Fruit fly (Drosophila melanogaster) whole organism, embryonic: ENCODE measurements around the gene Orc2.

ENCODE experiments used
- Abd-B ChIP-seq: fragments of 200-800 bp; sonication (Bioruptor generic); optimal IDR thresholded peaks from 2 replicates; lab custom pipeline; 2018; ENCODE audit warnings: missing biosample characterization, mild to moderate bottlenecking, missing genetic modification characterization, moderate library complexity
- Atf-2 ChIP-seq: fragments of 200-800 bp; sonication (Bioruptor generic); optimal IDR thresholded peaks from 2 replicates; lab custom pipeline; 2016; ENCODE audit warnings: missing biosample characterization, missing genetic modification characterization
- BtbVII ChIP-seq: fragments of 200-800 bp; sonication (Bioruptor generic); optimal IDR thresholded peaks from 3 replicates; lab custom pipeline; 2017; ENCODE audit warnings: missing biosample characterization, mild to moderate bottlenecking, missing genetic modification characterization
- CG1024 ChIP-seq: fragments of 200-800 bp; sonication (Bioruptor generic); IDR thresholded peaks from 2 replicates; pipeline ENCODE4 v1.3.6; 2022; ENCODE audit warnings: missing biosample characterization, missing genetic modification characterization
- CG10431 ChIP-seq: fragments of 200-800 bp; sonication (Bioruptor generic); optimal IDR thresholded peaks from 3 replicates; lab custom pipeline; 2018; ENCODE audit warnings: missing biosample characterization, mild to moderate bottlenecking, missing genetic modification characterization
- CG11093 ChIP-seq: fragments of 200-800 bp; sonication (Bioruptor generic); IDR thresholded peaks from 3 replicates; pipeline ENCODE4 v1.3.6; 2022; ENCODE audit warnings: missing biosample characterization, missing genetic modification characterization
- CG13424 ChIP-seq: fragments of 200-800 bp; sonication (Bioruptor generic); optimal IDR thresholded peaks from 2 replicates; lab custom pipeline; 2019; ENCODE audit warnings: missing biosample characterization, mild to moderate bottlenecking, missing genetic modification characterization, moderate library complexity
- CG16813 ChIP-seq: fragments of 200-800 bp; sonication (Bioruptor generic); IDR thresholded peaks from 3 replicates; pipeline ENCODE4 v1.3.6; 2022; ENCODE audit warnings: missing biosample characterization, missing genetic modification characterization; ENCODE audit not compliant: partially characterized antibody
- CG16815 ChIP-seq: fragments of 200-800 bp; sonication (Bioruptor generic); optimal IDR thresholded peaks from 3 replicates; lab custom pipeline; 2017; ENCODE audit warnings: missing biosample characterization, mild to moderate bottlenecking, missing genetic modification characterization
- CG18764 ChIP-seq: fragments of 200-800 bp; sonication (Bioruptor generic); optimal IDR thresholded peaks from 3 replicates; lab custom pipeline; 2016; ENCODE audit warnings: missing biosample characterization, missing genetic modification characterization
- CG2120 ChIP-seq: fragments of 200-800 bp; sonication (Bioruptor generic); optimal IDR thresholded peaks from 3 replicates; lab custom pipeline; 2016; ENCODE audit warnings: missing biosample characterization, missing genetic modification characterization
- CG2129 ChIP-seq: fragments of 200-800 bp; sonication (Bioruptor generic); IDR thresholded peaks from 2 replicates; pipeline ENCODE4 v1.3.6; 2022; ENCODE audit warnings: missing biosample characterization, missing genetic modification characterization; ENCODE audit not compliant: partially characterized antibody
- CG2875 ChIP-seq: fragments of 200-800 bp; sonication (Bioruptor generic); optimal IDR thresholded peaks from 2 replicates; lab custom pipeline; 2017; ENCODE audit warnings: missing biosample characterization, mild to moderate bottlenecking, missing genetic modification characterization, missing genetic modification reagents
- CG3065 ChIP-seq: fragments of 200-800 bp; sonication (Bioruptor generic); optimal IDR thresholded peaks from 2 replicates; lab custom pipeline; 2016; ENCODE audit warnings: missing biosample characterization, missing genetic modification characterization
- CG33557 ChIP-seq: fragments of 200-800 bp; sonication (Bioruptor generic); optimal IDR thresholded peaks from 2 replicates; lab custom pipeline; 2019; ENCODE audit warnings: missing biosample characterization, mild to moderate bottlenecking, missing genetic modification characterization, moderate library complexity
- CG4404 ChIP-seq: fragments of 200-800 bp; sonication (Bioruptor generic); IDR thresholded peaks from 2 replicates; pipeline ENCODE4 v1.3.6; 2022; ENCODE audit warnings: missing biosample characterization, missing genetic modification characterization
- CG7745 ChIP-seq: fragments of 200-800 bp; sonication (Bioruptor generic); optimal IDR thresholded peaks from 2 replicates; lab custom pipeline; 2018; ENCODE audit warnings: missing biosample characterization, mild to moderate bottlenecking, missing genetic modification characterization, moderate library complexity
- CG8281 ChIP-seq: fragments of 200-800 bp; sonication (Bioruptor generic); optimal IDR thresholded peaks from 2 replicates; lab custom pipeline; 2018; ENCODE audit warnings: missing biosample characterization, mild to moderate bottlenecking, missing genetic modification characterization, moderate library complexity
- CG8359 ChIP-seq: fragments of 200-800 bp; sonication (Bioruptor generic); optimal IDR thresholded peaks from 2 replicates; lab custom pipeline; 2017; ENCODE audit warnings: missing biosample characterization, mild to moderate bottlenecking, missing genetic modification characterization, borderline replicate concordance
- CG9215 ChIP-seq: fragments of 200-800 bp; sonication (Bioruptor generic); IDR thresholded peaks from 2 replicates; pipeline ENCODE4 v1.3.6; 2022; ENCODE audit warnings: missing biosample characterization, missing genetic modification characterization
- CG9727 ChIP-seq: fragments of 200-800 bp; sonication (Bioruptor generic); optimal IDR thresholded peaks from 3 replicates; lab custom pipeline; 2017; ENCODE audit warnings: missing biosample characterization, mild to moderate bottlenecking, missing genetic modification characterization
- CTCF ChIP-seq: fragments of 200-800 bp; sonication (Bioruptor generic); optimal IDR thresholded peaks from 2 replicates; lab custom pipeline; 2017; ENCODE audit warnings: missing biosample characterization, mild to moderate bottlenecking, missing genetic modification characterization, moderate library complexity
- Dp ChIP-seq: fragments of 200-800 bp; sonication (Bioruptor generic); optimal IDR thresholded peaks from 2 replicates; lab custom pipeline; 2018; ENCODE audit warnings: missing biosample characterization, mild to moderate bottlenecking, missing genetic modification characterization, moderate library complexity
- Eip74EF ChIP-seq, 2 experiments: fragments of 200-800 bp in 1 of 2; fragments of >200 bp in 1 of 2; sonication (Bioruptor generic) in 1 of 2; optimal IDR thresholded peaks; 2 replicates each; lab custom pipeline; 2017 to 2019; ENCODE audit warnings: missing biosample characterization in 2 of 2, missing genetic modification characterization in 2 of 2, mild to moderate bottlenecking in 1 of 2, moderate library complexity in 1 of 2
- GATAe ChIP-seq: fragments of 200-800 bp; sonication (Bioruptor generic); conservative IDR thresholded peaks from 2 replicates; pipeline ENCODE4 v1.3.6; 2022; ENCODE audit warnings: missing biosample characterization, missing genetic modification characterization
- H2.0 ChIP-seq: fragments of 200-800 bp; sonication (Bioruptor generic); IDR thresholded peaks from 2 replicates; pipeline ENCODE4 v1.3.6; 2022; ENCODE audit warnings: missing biosample characterization, missing genetic modification characterization
- Hr39 ChIP-seq: fragments of >200 bp; optimal IDR thresholded peaks from 2 replicates; lab custom pipeline; 2017
- Hr78 ChIP-seq, 2 experiments: fragments of 200-800 bp in 1 of 2; fragments of >200 bp in 1 of 2; sonication (Bioruptor generic) in 1 of 2; optimal IDR thresholded peaks; 2 replicates each; lab custom pipeline; 2017 to 2019; ENCODE audit warnings: missing biosample characterization in 2 of 2, missing genetic modification characterization in 2 of 2, mild to moderate bottlenecking in 1 of 2, moderate library complexity in 1 of 2
- Lhr ChIP-seq: fragments of 200-800 bp; sonication (Bioruptor generic); optimal IDR thresholded peaks from 3 replicates; lab custom pipeline; 2017; ENCODE audit warnings: mild to moderate bottlenecking, missing biosample characterization, missing genetic modification reagents, missing genetic modification characterization
- Lim3 ChIP-seq: fragments of 200-800 bp; sonication (Bioruptor generic); IDR thresholded peaks from 2 replicates; pipeline ENCODE4 v1.3.6; 2022; ENCODE audit warnings: missing biosample characterization, missing genetic modification characterization
- NC2β ChIP-seq: fragments of 200-800 bp; sonication (Bioruptor generic); optimal IDR thresholded peaks from 2 replicates; lab custom pipeline; 2016; ENCODE audit warnings: missing biosample characterization, missing genetic modification characterization
- TFAM ChIP-seq: fragments of 200-800 bp; sonication (Bioruptor generic); optimal IDR thresholded peaks from 2 replicates; lab custom pipeline; 2017; ENCODE audit warnings: missing biosample characterization, missing genetic modification characterization, inconsistent platforms
- ash1 ChIP-seq: fragments of 200-800 bp; sonication (Bioruptor generic); optimal IDR thresholded peaks from 2 replicates; lab custom pipeline; 2018; ENCODE audit warnings: missing biosample characterization, mild to moderate bottlenecking, missing genetic modification characterization
- cato ChIP-seq: fragments of 200-800 bp; sonication (Bioruptor generic); optimal IDR thresholded peaks from 2 replicates; lab custom pipeline; 2016; ENCODE audit warnings: missing biosample characterization, missing genetic modification characterization, borderline replicate concordance
- chif ChIP-seq, 2 experiments: fragments of 200-800 bp; sonication (Bioruptor generic); optimal IDR thresholded peaks; 3 replicates each; lab custom pipeline; 2016; ENCODE audit warnings: missing biosample characterization in 2 of 2, missing genetic modification characterization in 2 of 2
- croc ChIP-seq: fragments of 200-800 bp; sonication (Bioruptor generic); conservative IDR thresholded peaks from 3 replicates; pipeline ENCODE4 v1.3.6; 2022; ENCODE audit warnings: missing biosample characterization, missing genetic modification characterization
- crol ChIP-seq: fragments of 200-800 bp; sonication (Bioruptor generic); IDR thresholded peaks from 2 replicates; pipeline ENCODE4 v1.3.6; 2022; ENCODE audit warnings: missing biosample characterization, missing genetic modification characterization
- dysf ChIP-seq: fragments of 200-800 bp; sonication (Bioruptor generic); IDR thresholded peaks from 3 replicates; pipeline ENCODE4 v1.3.6; 2022; ENCODE audit warnings: missing biosample characterization, missing genetic modification characterization
- fd3F ChIP-seq: fragments of 200-800 bp; sonication (Bioruptor generic); optimal IDR thresholded peaks from 2 replicates; lab custom pipeline; 2018; ENCODE audit warnings: missing biosample characterization, mild to moderate bottlenecking, missing genetic modification characterization, moderate library complexity
- her ChIP-seq: fragments of 200-800 bp; sonication (Bioruptor generic); optimal IDR thresholded peaks from 2 replicates; lab custom pipeline; 2016; ENCODE audit warnings: missing biosample characterization, missing genetic modification characterization
- lov ChIP-seq, 2 experiments: fragments of 200-800 bp in 1 of 2; fragments of >200 bp in 1 of 2; sonication (Bioruptor generic) in 1 of 2; IDR thresholded peaks in 1 of 2; optimal IDR thresholded peaks in 1 of 2; 2 replicates in 1 of 2; 3 replicates in 1 of 2; pipeline versions ENCODE4 v1.3.6 to Lab custom; 2017 to 2022; ENCODE audit warnings: missing biosample characterization in 1 of 2, missing genetic modification characterization in 1 of 2
- p53 ChIP-seq: fragments of 200-800 bp; sonication (Bioruptor generic); optimal IDR thresholded peaks from 2 replicates; lab custom pipeline; 2016; ENCODE audit warnings: missing biosample characterization, missing genetic modification characterization
- peb ChIP-seq: fragments of 200-800 bp; sonication (Bioruptor generic); IDR thresholded peaks from 2 replicates; pipeline ENCODE4 v1.3.6; 2022; ENCODE audit warnings: missing biosample characterization, missing genetic modification characterization
- pita ChIP-seq: fragments of 200-800 bp; sonication (Bioruptor generic); optimal IDR thresholded peaks from 2 replicates; lab custom pipeline; 2017; ENCODE audit warnings: missing biosample characterization, mild to moderate bottlenecking, missing genetic modification characterization
- pros ChIP-seq: fragments of 200-800 bp; sonication (Bioruptor generic); optimal IDR thresholded peaks from 3 replicates; lab custom pipeline; 2019; ENCODE audit warnings: missing biosample characterization, mild to moderate bottlenecking, missing genetic modification characterization, moderate library complexity
- scrt ChIP-seq: fragments of 200-800 bp; sonication (Bioruptor generic); optimal IDR thresholded peaks from 2 replicates; lab custom pipeline; 2018; ENCODE audit warnings: missing biosample characterization, mild to moderate bottlenecking, missing genetic modification characterization, moderate library complexity
- sisA ChIP-seq: fragments of 200-800 bp; sonication (Bioruptor generic); IDR thresholded peaks from 2 replicates; pipeline ENCODE4 v1.3.6; 2022; ENCODE audit warnings: missing biosample characterization, missing genetic modification characterization
- slbo ChIP-seq: fragments of 200-800 bp; sonication (Bioruptor generic); IDR thresholded peaks from 2 replicates; pipeline ENCODE4 v1.3.6; 2022; ENCODE audit warnings: missing biosample characterization, missing genetic modification characterization

Gene Orc2

DNA sequence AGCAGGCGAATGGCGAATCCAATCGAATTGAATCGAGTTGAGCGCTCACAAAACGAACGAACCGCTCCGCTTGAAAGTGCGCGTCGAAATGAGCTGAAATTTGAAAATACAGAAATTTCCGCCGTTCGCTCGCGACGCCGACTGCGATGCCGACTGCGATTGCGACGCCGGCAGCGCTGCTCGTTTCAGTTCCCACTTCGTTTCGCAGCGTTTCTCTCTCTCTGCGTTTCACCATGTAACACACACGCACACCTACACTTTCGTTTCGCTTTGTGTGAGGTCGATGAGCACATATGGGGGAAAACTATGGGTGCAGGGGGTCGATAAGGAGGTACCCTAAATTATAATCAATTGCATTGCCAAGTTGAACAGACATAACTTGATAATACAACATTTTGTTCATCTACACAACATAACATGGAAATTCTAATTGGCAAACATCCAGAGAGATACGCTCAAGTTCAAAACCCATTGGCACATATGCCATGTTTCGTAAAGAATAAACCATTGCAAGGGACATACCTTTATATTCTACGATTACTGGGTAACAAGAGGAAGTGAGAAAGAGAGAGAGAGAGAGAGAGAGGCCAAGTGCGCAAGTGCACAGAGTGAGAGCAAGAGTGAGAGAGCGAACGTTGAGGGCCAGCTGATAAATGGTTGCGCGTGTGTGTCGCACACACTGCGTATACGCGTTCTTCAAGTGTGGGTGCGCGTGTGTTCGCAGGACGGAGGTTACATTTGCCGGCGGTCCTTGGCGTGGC, 18.8 kb downstream of the Orc2 start (continued):
- TF ChIP-seq Abd-B (peak; percentile 90), chif (GFP tag; optimal IDR thresholded peaks at IDR 0.05; lab: Kevin White, UChicago) (peak; percentile 89 to 95), NC2β (peak; percentile 93), pros (peak; percentile 73), CG9727 (GFP tag; lab: Kevin White, UChicago) (peak; percentile 95), H2.0 (GFP tag; lab: Robert Waterston, UW) (peak; percentile 82), Hr39 (no peak), CG2129 (no peak), CG4404 (peak; percentile 91), CG11093 (GFP tag; lab: Robert Waterston, UW) (peak; percentile 79; the same call in 2 of the 3 replicates), crol (0 out of 2 replicates have a peak, but pooled peaks have one; percentile 19), cato (GFP tag; lab: Kevin White, UChicago) (peak; percentile 91), pita (GFP tag; lab: Kevin White, UChicago) (no peak), her (GFP tag; lab: Kevin White, UChicago) (peak; percentile 94), CG2120 (GFP tag; lab: Kevin White, UChicago) (peak; percentile 97), fd3F (peak; percentile 84), GATAe (GFP tag; lab: Robert Waterston, UW) (peak; percentile 77), slbo (GFP tag; lab: Robert Waterston, UW) (peak; percentile 91), CTCF (GFP tag; lab: Kevin White, UChicago) (peak; percentile 23), sisA (GFP tag; lab: Robert Waterston, UW) (peak; percentile 89), dysf (GFP tag; lab: Robert Waterston, UW) (peak; percentile 91), CG33557 (GFP tag; lab: Kevin White, UChicago) (peak; percentile 82), Dp (GFP tag; lab: Kevin White, UChicago) (peak; percentile 11), CG9215 (peak; percentile 90), CG2875 (GFP tag; lab: Kevin White, UChicago) (peak; percentile 84), CG8281 (tag; lab: Kevin White, UChicago) (peak; percentile 69), croc (GFP tag; lab: Robert Waterston, UW) (peak; percentile 85), CG18764 (GFP tag; lab: Kevin White, UChicago) (peak; percentile 89), Eip74EF (GFP tag; optimal IDR thresholded peaks at IDR 0.05; lab: Kevin White, UChicago) (peak in 1 of 2 experiments; percentile 96), CG7745 (peak; percentile 50), TFAM (GFP tag; lab: Kevin White, UChicago) (peak; percentile 63), scrt (GFP tag; lab: Kevin White, UChicago) (peak; percentile 88), CG16815 (peak; percentile 91), p53 (GFP tag; lab: Kevin White, UChicago) (peak; percentile 90), CG13424 (tag; lab: Kevin White, UChicago) (peak; percentile 91), BtbVII (GFP tag; lab: Kevin White, UChicago) (peak; percentile 94), Atf-2 (GFP tag; lab: Kevin White, UChicago) (peak; percentile 91), CG16813 (peak; percentile 50; the same call in 2 of the 3 replicates), Lim3 (GFP tag; lab: Robert Waterston, UW) (no peak), Lhr (peak; percentile 50), CG3065 (GFP tag; lab: Kevin White, UChicago) (peak; percentile 82), lov (optimal IDR thresholded peaks at IDR 0.05; lab: Kevin White, UChicago) (no peak), lov (GFP tag; IDR thresholded peaks at IDR 0.05; lab: Robert Waterston, UW) (peak; percentile 68), CG8359 (GFP tag; lab: Kevin White, UChicago) (peak; percentile 83), Hr78 (GFP tag; optimal IDR thresholded peaks at IDR 0.05; lab: Kevin White, UChicago) (peak in 1 of 2 experiments; percentile 93), peb (GFP tag; lab: Robert Waterston, UW) (peak; percentile 71), ash1 (GFP tag; lab: Kevin White, UChicago) (peak; percentile 64), CG1024 (peak; percentile 66), CG10431 (GFP tag; lab: Kevin White, UChicago) (peak; percentile 99)
